Worm (Caenorhabditis elegans) whole organism, young adult: ENCODE results near the gene C16C8.27.

Source experiments
- let-526 ChIP-seq: fragments of 200-800 bp; sonication (Bioruptor generic); IDR thresholded peaks from 2 replicates; pipeline ENCODE4 v1.3.6; 2022; ENCODE audit warnings: missing genetic modification reagents, missing genetic modification characterization, missing compliant biosample characterization
- lin-54 ChIP-seq: fragments of 200-800 bp; sonication (Bioruptor generic); optimal IDR thresholded peaks from 2 replicates; lab custom pipeline; 2018; ENCODE audit warnings: mild to moderate bottlenecking, missing genetic modification characterization, missing compliant biosample characterization
- mxl-1 ChIP-seq: sonication (generic microtip); optimal IDR thresholded peaks from 2 replicates; lab custom pipeline; 2016; ENCODE audit warnings: missing genetic modification characterization, missing compliant biosample characterization
- nhr-179 ChIP-seq: sonication (generic microtip); optimal IDR thresholded peaks from 2 replicates; lab custom pipeline; 2016; ENCODE audit warnings: mild to moderate bottlenecking, missing genetic modification characterization, missing compliant biosample characterization
- tlf-1 ChIP-seq: fragments of 200-800 bp; sonication (Bioruptor generic); optimal IDR thresholded peaks from 2 replicates; lab custom pipeline; 2018; ENCODE audit warnings: mild to moderate bottlenecking, missing genetic modification characterization, missing compliant biosample characterization

DNA sequence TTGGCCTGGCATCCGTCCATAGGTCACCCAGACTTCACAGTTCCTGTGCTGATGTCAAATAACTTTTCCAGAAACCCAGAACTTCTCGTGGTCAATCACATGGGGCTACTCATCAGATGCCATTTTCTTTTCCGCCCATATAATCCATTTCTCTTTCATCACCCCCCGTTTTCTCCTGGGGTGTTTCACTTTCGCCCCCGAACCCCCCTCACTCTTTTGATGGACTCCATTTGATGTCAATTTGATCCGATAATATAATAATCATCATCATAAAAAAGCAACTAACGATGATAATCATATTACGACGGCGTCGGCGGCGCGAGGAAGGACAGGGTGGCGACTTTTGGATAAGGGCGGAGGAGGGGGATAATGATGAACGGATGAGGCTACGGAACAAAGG is 3.2 kb upstream of the C16C8.27 start:
- TF ChIP-seq let-526, result no peak
- TF ChIP-seq mxl-1 (tag; lab: Kevin White, UChicago), result no peak
- TF ChIP-seq tlf-1 (GFP tag; lab: Kevin White, UChicago), result no peak
- no peak for TF ChIP-seq lin-54 (GFP tag; lab: Kevin White, UChicago)
- no peak for TF ChIP-seq nhr-179 (tag; lab: Kevin White, UChicago)
